2 fruit fly cellular contexts compared by ENCODE assay signal in the genomic region with DNA sequence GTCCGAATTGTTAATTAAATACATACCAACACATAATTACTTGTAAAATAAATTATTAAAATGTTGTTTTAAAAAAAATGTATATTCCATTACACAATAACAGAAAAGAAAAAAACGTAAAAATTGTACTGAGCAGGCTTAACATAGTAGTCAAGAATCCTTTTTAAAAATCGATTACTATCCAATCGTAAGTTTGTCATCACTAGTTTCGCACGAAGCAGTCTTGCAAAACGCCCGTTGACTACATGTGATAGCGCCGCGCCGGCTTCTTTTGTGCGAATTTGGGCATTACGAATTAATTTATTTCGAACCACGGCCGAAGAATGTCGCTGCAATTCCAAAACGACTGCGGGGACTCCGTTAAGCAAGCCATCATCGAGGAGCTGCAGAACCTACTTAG.
TF ChIP-seq lines count a peak whose summit lies in the region.

A gene (plus strand): TSS at position 152 of the 400 bp plus-strand sequence.

- TF ChIP-seq CTCF in whole organism, embryonic (GFP tag; optimal IDR thresholded peaks at IDR 0.05; lab: Kevin White, UChicago), result no peak

TF ChIP-seq in whole organism, adult, 20 proteins besides CTCF, POLR2A, EP300 and RAD21:
- TF ChIP-seq CG11617 (GFP tag; optimal IDR thresholded peaks at IDR 0.05; lab: Kevin White, UChicago) (no peak), toe (GFP tag; optimal IDR thresholded peaks at IDR 0.05; lab: Kevin White, UChicago) (no peak), bab1 (GFP tag; optimal IDR thresholded peaks at IDR 0.05; lab: Kevin White, UChicago) (peak; percentile 19), kay (GFP tag; lab: Kevin White, UChicago; ENCODE audit: borderline replicate concordance) (peak; percentile 70), cic (GFP tag; optimal IDR thresholded peaks at IDR 0.05; lab: Kevin White, UChicago) (peak; percentile 1), CG7101 (tag; optimal IDR thresholded peaks at IDR 0.05; lab: Kevin White, UChicago) (peak; percentile 40), Mnt (GFP tag; optimal IDR thresholded peaks at IDR 0.05; lab: Kevin White, UChicago) (peak; percentile 76), Crg-1 (GFP tag; optimal IDR thresholded peaks at IDR 0.05; lab: Kevin White, UChicago) (peak; percentile 18), Clk (GFP tag; optimal IDR thresholded peaks at IDR 0.05; lab: Kevin White, UChicago) (no peak)

TF ChIP-seq in whole organism, embryonic, 481 proteins besides CTCF, POLR2A, EP300 and RAD21 (continues in another document):
- TF ChIP-seq ci (GFP tag; IDR thresholded peaks at IDR 0.05; lab: Robert Waterston, UW) (no peak), CG32532 (GFP tag; IDR thresholded peaks at IDR 0.05; lab: Robert Waterston, UW) (peak; percentile 22; the same call in 1 of the 2 replicates), dm (GFP tag; optimal IDR thresholded peaks at IDR 0.05; lab: Kevin White, UChicago) (peak; percentile 43), Sry-β (GFP tag; optimal IDR thresholded peaks at IDR 0.05; lab: Kevin White, UChicago) (no peak), Sox102F (GFP tag; optimal IDR thresholded peaks at IDR 0.05; lab: Kevin White, UChicago) (no peak), vvl (GFP tag; IDR thresholded peaks at IDR 0.05; lab: Robert Waterston, UW) (0 out of 2 replicates have a peak, but pooled peaks have one; percentile 16), rib (GFP tag; IDR thresholded peaks at IDR 0.05; lab: Robert Waterston, UW) (peak; percentile 79; the same call in 1 of the 2 replicates), HmgZ (tag; optimal IDR thresholded peaks at IDR 0.05; lab: Kevin White, UChicago) (no peak), CG8281 (tag; optimal IDR thresholded peaks at IDR 0.05; lab: Kevin White, UChicago) (no peak), CG3847 (GFP tag; IDR thresholded peaks at IDR 0.05; lab: Robert Waterston, UW) (no peak), trem (tag; optimal IDR thresholded peaks at IDR 0.05; lab: Kevin White, UChicago) (peak; percentile 12), gsb-n (tag; optimal IDR thresholded peaks at IDR 0.05; lab: Kevin White, UChicago) (no peak), disco-r (GFP tag; optimal IDR thresholded peaks at IDR 0.05; lab: Kevin White, UChicago) (no peak), onecut (GFP tag; IDR thresholded peaks at IDR 0.05; lab: Robert Waterston, UW) (no peak), CG2120 (GFP tag; optimal IDR thresholded peaks at IDR 0.05; lab: Kevin White, UChicago) (peak; percentile 28), sens-2 (GFP tag; IDR thresholded peaks at IDR 0.05; lab: Robert Waterston, UW) (no peak), slou (GFP tag; optimal IDR thresholded peaks at IDR 0.05; lab: Kevin White, UChicago) (no peak), schlank (tag; optimal IDR thresholded peaks at IDR 0.05; lab: Kevin White, UChicago) (no peak), tgo (GFP tag; IDR thresholded peaks at IDR 0.05; lab: Robert Waterston, UW) (no peak), Oli (tag; optimal IDR thresholded peaks at IDR 0.05; lab: Kevin White, UChicago) (no peak), Side (GFP tag; optimal IDR thresholded peaks at IDR 0.05; lab: Kevin White, UChicago) (no peak), pho (GFP tag; optimal IDR thresholded peaks at IDR 0.05; lab: Kevin White, UChicago) (no peak), CG9797 (GFP tag; optimal IDR thresholded peaks at IDR 0.05; lab: Kevin White, UChicago) (no peak), CG9932 (GFP tag; IDR thresholded peaks at IDR 0.05; lab: Robert Waterston, UW) (peak; percentile 14; the same call in 1 of the 2 replicates), gsb (GFP tag; IDR thresholded peaks at IDR 0.05; lab: Robert Waterston, UW) (no peak), Dbx (GFP tag; IDR thresholded peaks at IDR 0.05; lab: Robert Waterston, UW) (no peak), wor (GFP tag; IDR thresholded peaks at IDR 0.05; lab: Robert Waterston, UW) (no peak), CG7928 (GFP tag; optimal IDR thresholded peaks at IDR 0.05; lab: Kevin White, UChicago) (no peak), BEAF-32 (GFP tag; optimal IDR thresholded peaks at IDR 0.05; lab: Kevin White, UChicago) (peak; percentile 38), CG12071 (GFP tag; optimal IDR thresholded peaks at IDR 0.05; lab: Kevin White, UChicago) (no peak), dati (GFP tag; IDR thresholded peaks at IDR 0.05; lab: Robert Waterston, UW) (no peak), CG31388 (GFP tag; optimal IDR thresholded peaks at IDR 0.05; lab: Kevin White, UChicago) (no peak), Abd-B (GFP tag; optimal IDR thresholded peaks at IDR 0.05; lab: Kevin White, UChicago) (no peak), ssp (GFP tag; IDR thresholded peaks at IDR 0.05; lab: Robert Waterston, UW) (no peak), crp (GFP tag; optimal IDR thresholded peaks at IDR 0.05; lab: Kevin White, UChicago) (peak in 1 of 2 experiments; percentile 37), ash1 (GFP tag; optimal IDR thresholded peaks at IDR 0.05; lab: Kevin White, UChicago) (no peak), hbn (GFP tag; IDR thresholded peaks at IDR 0.05; lab: Robert Waterston, UW; ENCODE audit: partially characterized antibody) (no peak), lmd (GFP tag; IDR thresholded peaks at IDR 0.05; lab: Robert Waterston, UW) (no peak), Oaz (GFP tag; IDR thresholded peaks at IDR 0.05; lab: Robert Waterston, UW) (no peak), HLH4C (GFP tag; IDR thresholded peaks at IDR 0.05; lab: Robert Waterston, UW; ENCODE audit: partially characterized antibody) (no peak), ato (GFP tag; IDR thresholded peaks at IDR 0.05; lab: Robert Waterston, UW; ENCODE audit: partially characterized antibody) (no peak), CG11560 (tag; IDR thresholded peaks at IDR 0.05; lab: Robert Waterston, UW) (no peak), CG33213 (GFP tag; optimal IDR thresholded peaks at IDR 0.05; lab: Kevin White, UChicago) (no peak), Atf3 (GFP tag; optimal IDR thresholded peaks at IDR 0.05; lab: Kevin White, UChicago) (no peak), Taf1 (GFP tag; IDR thresholded peaks at IDR 0.05; lab: Robert Waterston, UW) (no peak), bowl (GFP tag; IDR thresholded peaks at IDR 0.05; lab: Robert Waterston, UW) (no peak), ERR (GFP tag; optimal IDR thresholded peaks at IDR 0.05; lab: Kevin White, UChicago) (no peak), fd96Cb (tag; optimal IDR thresholded peaks at IDR 0.05; lab: Kevin White, UChicago) (no peak), CG13894 (tag; optimal IDR thresholded peaks at IDR 0.05; lab: Kevin White, UChicago) (no peak), Doc3 (GFP tag; IDR thresholded peaks at IDR 0.05; lab: Robert Waterston, UW; ENCODE audit: partially characterized antibody) (no peak), prd (optimal IDR thresholded peaks at IDR 0.05; lab: Kevin White, UChicago) (no peak), prd (GFP tag; IDR thresholded peaks at IDR 0.05; lab: Robert Waterston, UW) (no peak), CG31441 (GFP tag; IDR thresholded peaks at IDR 0.05; lab: Robert Waterston, UW) (no peak), CG1603 (tag; optimal IDR thresholded peaks at IDR 0.05; lab: Kevin White, UChicago) (no peak), chif (GFP tag; optimal IDR thresholded peaks at IDR 0.05; lab: Kevin White, UChicago) (no peak), crol (GFP tag; IDR thresholded peaks at IDR 0.05; lab: Robert Waterston, UW) (no peak), ranshi (GFP tag; IDR thresholded peaks at IDR 0.05; lab: Robert Waterston, UW) (no peak), CG13296 (GFP tag; optimal IDR thresholded peaks at IDR 0.05; lab: Kevin White, UChicago) (no peak), CHES-1-like (GFP tag; optimal IDR thresholded peaks at IDR 0.05; lab: Kevin White, UChicago) (no peak), Atf6 (GFP tag; IDR thresholded peaks at IDR 0.05; lab: Robert Waterston, UW) (no peak), Opbp (GFP tag; IDR thresholded peaks at IDR 0.05; lab: Robert Waterston, UW; ENCODE audit: partially characterized antibody) (no peak), CG10267 (tag; optimal IDR thresholded peaks at IDR 0.05; lab: Kevin White, UChicago) (peak; percentile 78), unc-4 (GFP tag; IDR thresholded peaks at IDR 0.05; lab: Robert Waterston, UW; ENCODE audit: partially characterized antibody) (0 out of 2 replicates have a peak, but pooled peaks have one; percentile 33), CG31365 (tag; optimal IDR thresholded peaks at IDR 0.05; lab: Kevin White, UChicago) (no peak), CG10147 (GFP tag; optimal IDR thresholded peaks at IDR 0.05; lab: Kevin White, UChicago) (no peak), CG10654 (GFP tag; optimal IDR thresholded peaks at IDR 0.05; lab: Kevin White, UChicago) (no peak), chinmo (GFP tag; IDR thresholded peaks at IDR 0.05; lab: Robert Waterston, UW; ENCODE audit: partially characterized antibody) (no peak), CG1647 (GFP tag; optimal IDR thresholded peaks at IDR 0.05; lab: Kevin White, UChicago) (no peak), stwl (tag; optimal IDR thresholded peaks at IDR 0.05; lab: Kevin White, UChicago) (peak; percentile 41), zen (tag; optimal IDR thresholded peaks at IDR 0.05; lab: Kevin White, UChicago) (no peak), Atf-2 (GFP tag; optimal IDR thresholded peaks at IDR 0.05; lab: Kevin White, UChicago) (no peak), CG2116 (GFP tag; optimal IDR thresholded peaks at IDR 0.05; lab: Kevin White, UChicago) (no peak), CrebB (tag; optimal IDR thresholded peaks at IDR 0.05; lab: Kevin White, UChicago) (no peak), CG18476 (GFP tag; optimal IDR thresholded peaks at IDR 0.05; lab: Kevin White, UChicago) (no peak), ewg (GFP tag; optimal IDR thresholded peaks at IDR 0.05; lab: Kevin White, UChicago) (no peak), Lhr (GFP tag; optimal IDR thresholded peaks at IDR 0.05; lab: Kevin White, UChicago) (no peak), ro (GFP tag; IDR thresholded peaks at IDR 0.05; lab: Robert Waterston, UW) (no peak), CG12219 (GFP tag; optimal IDR thresholded peaks at IDR 0.05; lab: Kevin White, UChicago) (no peak), esg (GFP tag; conservative IDR thresholded peaks at IDR 0.05; lab: Robert Waterston, UW) (no peak), gem (tag; optimal IDR thresholded peaks at IDR 0.05; lab: Kevin White, UChicago) (no peak), CG18599 (GFP tag; optimal IDR thresholded peaks at IDR 0.05; lab: Kevin White, UChicago) (no peak)
